Worm (Caenorhabditis elegans): ENCODE data around the gene icln-1.

The icln-1 gene

DNA sequence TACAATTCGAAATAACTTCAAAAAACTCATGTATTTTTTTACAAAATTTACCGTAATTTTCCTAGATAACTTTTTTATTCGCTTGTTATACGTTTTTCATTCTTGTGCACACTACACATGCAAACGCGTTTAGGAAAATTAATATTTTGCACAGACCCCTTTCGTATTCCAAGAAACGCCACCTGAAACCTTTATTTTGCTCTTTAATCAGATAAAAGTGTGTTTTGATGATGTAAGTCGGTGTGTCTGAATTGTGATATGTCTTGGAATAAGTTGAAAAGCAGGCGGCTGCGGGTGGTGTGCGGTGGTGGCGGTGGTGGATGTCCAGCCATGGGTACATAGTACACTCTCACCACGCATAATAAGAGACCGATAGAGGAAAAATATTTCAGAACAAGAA is 42.0 kb downstream of the icln-1 start:
- TF ChIP-seq mab-5 (tag; optimal IDR thresholded peaks at IDR 0.05) (no peak), ham-2 (GFP tag; optimal IDR thresholded peaks at IDR 0.05) (no peak), lin-32 (GFP tag; optimal IDR thresholded peaks at IDR 0.05) (no peak), nhr-2 (tag; optimal IDR thresholded peaks at IDR 0.05) (no peak), elt-3 (tag; optimal IDR thresholded peaks at IDR 0.05) (no peak), unc-120 (tag; optimal IDR thresholded peaks at IDR 0.05; ENCODE audit: poor library complexity, severe bottlenecking) (no peak), ces-1 (GFP tag; optimal IDR thresholded peaks at IDR 0.05) (no peak), tbx-8 (GFP tag; optimal IDR thresholded peaks at IDR 0.05) (no peak), ceh-83 (GFP tag; optimal IDR thresholded peaks at IDR 0.05) (no peak), cnd-1 (tag; optimal IDR thresholded peaks at IDR 0.05) (no peak), flh-1 (GFP tag; optimal IDR thresholded peaks at IDR 0.05) (no peak), nhr-76 (tag; optimal IDR thresholded peaks at IDR 0.05) (no peak), zip-8 (tag; optimal IDR thresholded peaks at IDR 0.05) (no peak), unc-62 (GFP tag; optimal IDR thresholded peaks at IDR 0.05) (no peak), mls-2 (tag; optimal IDR thresholded peaks at IDR 0.05) (no peak), elt-1 (tag; optimal IDR thresholded peaks at IDR 0.05; ENCODE audit: borderline replicate concordance, insufficient read depth) (no peak), lsy-2 (tag; optimal IDR thresholded peaks at IDR 0.05) (no peak), hlh-1 (tag; optimal IDR thresholded peaks at IDR 0.05) (no peak), pha-4 (tag; optimal IDR thresholded peaks at IDR 0.05) (no peak), nhr-28 (tag; optimal IDR thresholded peaks at IDR 0.05) (no peak)

DNA sequence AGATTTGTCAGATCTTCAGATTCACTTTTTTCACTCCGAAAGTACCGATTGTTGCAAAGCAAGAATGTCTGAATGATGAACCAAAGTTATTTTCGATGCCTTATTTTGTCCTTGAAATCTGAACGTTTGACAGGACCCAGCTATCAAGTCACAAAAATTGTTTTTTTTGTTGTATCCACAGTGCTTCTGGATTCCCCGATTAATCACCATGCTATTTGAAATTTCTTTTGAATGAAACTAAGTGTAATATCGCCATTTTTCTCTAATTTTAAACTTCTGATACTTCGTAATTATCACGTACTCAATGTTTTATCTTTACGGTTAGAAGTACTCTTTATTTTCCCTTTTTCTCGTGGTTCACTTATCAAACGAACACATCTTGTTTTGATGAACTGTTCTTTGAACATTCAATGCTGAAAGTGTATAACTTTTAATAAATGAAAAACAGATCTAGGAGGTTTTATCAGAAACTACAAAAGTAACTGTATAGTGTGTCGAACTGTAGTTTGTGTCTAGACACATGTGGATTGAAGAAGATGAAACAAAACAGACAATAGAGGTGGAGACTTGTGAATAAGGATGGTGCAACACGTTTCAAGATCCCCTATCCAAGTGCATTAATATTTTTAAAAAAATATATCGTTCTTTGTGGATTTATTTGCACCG is 43.8 kb downstream of the icln-1 start:
- TF ChIP-seq flh-1 (GFP tag; optimal IDR thresholded peaks at IDR 0.05) (no peak), unc-120 (tag; optimal IDR thresholded peaks at IDR 0.05; ENCODE audit: poor library complexity, severe bottlenecking) (no peak), unc-62 (GFP tag; optimal IDR thresholded peaks at IDR 0.05) (no peak), nhr-237 (tag; optimal IDR thresholded peaks at IDR 0.05) (no peak), ham-2 (GFP tag; optimal IDR thresholded peaks at IDR 0.05) (no peak), ceh-83 (GFP tag; optimal IDR thresholded peaks at IDR 0.05) (no peak), snpc-4 (tag; optimal IDR thresholded peaks at IDR 0.05) (no peak), tbx-8 (GFP tag; optimal IDR thresholded peaks at IDR 0.05) (no peak), bed-3 (GFP tag; optimal IDR thresholded peaks at IDR 0.05) (no peak)

DNA sequence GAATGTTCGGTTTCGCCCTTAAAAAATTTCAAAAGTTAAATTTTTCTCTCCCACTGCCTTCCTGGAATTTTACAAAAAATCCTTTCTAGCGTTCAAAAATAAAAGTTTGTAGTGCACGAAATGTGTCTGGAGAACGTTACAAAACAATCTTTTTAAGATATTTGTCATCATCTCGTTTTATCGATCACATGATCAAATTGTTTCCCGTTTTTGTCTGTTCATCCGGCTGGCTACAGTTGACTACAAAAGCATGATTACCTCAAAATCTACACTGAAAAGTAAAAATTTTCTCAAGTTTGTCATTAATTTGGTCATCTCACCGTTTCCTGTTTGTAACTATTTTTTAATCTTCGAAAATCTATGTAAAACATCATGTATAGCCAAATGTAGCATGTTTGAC is 44.4 kb downstream of the icln-1 start:
- no peak for TF ChIP-seq zip-8 (tag; optimal IDR thresholded peaks at IDR 0.05)
- no peak for TF ChIP-seq nhr-2 (tag; optimal IDR thresholded peaks at IDR 0.05)
- no peak for TF ChIP-seq pha-4 (tag; optimal IDR thresholded peaks at IDR 0.05)
- no peak for TF ChIP-seq snpc-4 (tag; optimal IDR thresholded peaks at IDR 0.05)
- no peak for TF ChIP-seq nhr-28 (tag; optimal IDR thresholded peaks at IDR 0.05)
- no peak for TF ChIP-seq elt-3 (tag; optimal IDR thresholded peaks at IDR 0.05)
- TF ChIP-seq unc-39 (tag; optimal IDR thresholded peaks at IDR 0.05): no peak
- no peak for TF ChIP-seq mep-1 (tag; optimal IDR thresholded peaks at IDR 0.05)
- TF ChIP-seq elt-1 (tag; optimal IDR thresholded peaks at IDR 0.05; ENCODE audit: borderline replicate concordance, insufficient read depth): no peak
- no peak for TF ChIP-seq tbx-8 (GFP tag; optimal IDR thresholded peaks at IDR 0.05)
- no peak for TF ChIP-seq M03D4.4 (tag; optimal IDR thresholded peaks at IDR 0.05)

DNA sequence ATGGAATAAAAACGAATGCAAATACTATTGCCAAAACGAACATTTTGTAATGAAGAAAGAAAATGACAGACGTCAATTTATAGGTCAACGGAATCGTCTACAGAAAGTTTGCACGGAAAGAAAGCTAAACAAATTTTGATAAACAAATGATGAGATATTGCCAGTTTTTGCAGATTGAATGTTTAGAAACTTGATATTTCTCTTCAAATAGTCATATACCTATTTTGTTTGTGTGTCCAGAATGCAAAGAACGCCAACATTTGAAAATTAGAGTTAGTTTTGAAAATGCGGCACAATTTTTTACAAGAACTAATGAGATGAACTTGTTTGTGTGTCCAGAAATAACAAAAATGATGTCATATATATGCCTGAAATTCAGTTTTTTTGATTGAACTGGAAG is 50.2 kb downstream of the icln-1 start, which contains the start of gene Y73F4A.1:
Gene Y73F4A.1, minus strand, starts transcription at position 101 of the 400 bp plus-strand sequence.
- TF ChIP-seq ztf-11 (tag; optimal IDR thresholded peaks at IDR 0.05) (no peak), hlh-1 (tag; optimal IDR thresholded peaks at IDR 0.05) (no peak), drap-1 (GFP tag; optimal IDR thresholded peaks at IDR 0.05) (no peak), nhr-28 (tag; optimal IDR thresholded peaks at IDR 0.05) (no peak), pha-4 (tag; optimal IDR thresholded peaks at IDR 0.05) (no peak), unc-62 (GFP tag; optimal IDR thresholded peaks at IDR 0.05) (no peak)
